Worm (Caenorhabditis elegans): Measurements from ENCODE around the gene F19B10.4.

DNA sequence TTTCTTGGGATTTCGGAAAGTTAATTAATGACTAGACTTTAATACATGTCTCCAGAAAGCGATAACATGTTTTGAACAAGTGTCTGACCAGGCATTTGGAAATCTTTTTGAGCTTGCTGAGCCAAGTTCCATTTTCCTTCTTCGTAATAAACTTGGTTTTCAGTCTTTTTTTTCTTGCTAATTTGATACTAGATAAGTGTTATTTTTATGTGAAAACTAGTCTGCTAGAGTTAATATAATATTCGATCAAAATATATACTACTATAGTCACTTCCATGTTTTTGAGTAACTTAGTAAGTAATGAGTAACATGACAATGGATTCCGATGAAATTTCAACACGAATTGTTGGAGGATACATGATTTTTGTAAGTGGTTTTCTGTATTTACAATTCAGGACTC is 49.4 kb downstream of the F19B10.4 start, which contains the start of gene srx-110:
- TF ChIP-seq ama-1 (optimal IDR thresholded peaks at IDR 0.05) = no peak
- no peak for TF ChIP-seq ceh-82 (tag; optimal IDR thresholded peaks at IDR 0.05)

Data from whole organism, L2 larva.